Fruit fly (Drosophila melanogaster): ENCODE results near the gene CG3819.
A peak's percentile ranks its signal among the peaks of the same experiment; 100 is the strongest.

CG3819 gene

dm6 chr3L:18901411-18901810 is 20.5 kb downstream of the CG3819 start, which contains the start of the genes arx and CG6843 (continued):
- TF ChIP-seq BEAF-32 (GFP tag; optimal IDR thresholded peaks at IDR 0.05) (peak; percentile 93), CG3163 (GFP tag; optimal IDR thresholded peaks at IDR 0.05) (no peak), bcd (GFP tag; optimal IDR thresholded peaks at IDR 0.05) (no peak), CG1233 (GFP tag; optimal IDR thresholded peaks at IDR 0.05) (no peak), stwl (tag; optimal IDR thresholded peaks at IDR 0.05) (peak; percentile 87), salm (tag; optimal IDR thresholded peaks at IDR 0.05) (no peak), CG18764 (GFP tag; optimal IDR thresholded peaks at IDR 0.05) (no peak), dpn (GFP tag; optimal IDR thresholded peaks at IDR 0.05) (no peak), CG3847 (GFP tag; IDR thresholded peaks at IDR 0.05) (peak; percentile 52; the same call in 1 of the 2 replicates), CG12391 (tag; optimal IDR thresholded peaks at IDR 0.05) (peak; percentile 22), kah (GFP tag; optimal IDR thresholded peaks at IDR 0.05) (no peak), peb (GFP tag; IDR thresholded peaks at IDR 0.05) (no peak), psq (GFP tag; optimal IDR thresholded peaks at IDR 0.05) (peak; percentile 39), Vsx1 (GFP tag; optimal IDR thresholded peaks at IDR 0.05) (no peak), row (GFP tag; IDR thresholded peaks at IDR 0.05) (peak; percentile 17; the same call in 1 of the 3 replicates), ftz-f1 (GFP tag; optimal IDR thresholded peaks at IDR 0.05) (no peak), sd (tag; optimal IDR thresholded peaks at IDR 0.05) (no peak), br (optimal IDR thresholded peaks at IDR 0.05) (no peak), MBD-R2 (GFP tag; IDR thresholded peaks at IDR 0.05) (peak; percentile 84), CG1603 (tag; optimal IDR thresholded peaks at IDR 0.05) (peak; percentile 73), tx (GFP tag; optimal IDR thresholded peaks at IDR 0.05) (no peak), HLH4C (GFP tag; IDR thresholded peaks at IDR 0.05; ENCODE audit: partially characterized antibody) (peak; percentile 83), gsb (GFP tag; IDR thresholded peaks at IDR 0.05) (no peak), trh (GFP tag; optimal IDR thresholded peaks at IDR 0.05) (no peak), CHES-1-like (GFP tag; optimal IDR thresholded peaks at IDR 0.05) (peak; percentile 40), Bdp1 (GFP tag; optimal IDR thresholded peaks at IDR 0.05) (no peak), CG30020 (tag; optimal IDR thresholded peaks at IDR 0.05) (peak; percentile 53), sqz (GFP tag; optimal IDR thresholded peaks at IDR 0.05) (no peak), knrl (GFP tag; IDR thresholded peaks at IDR 0.05; ENCODE audit: partially characterized antibody) (peak; percentile 91), CG15269 (tag; optimal IDR thresholded peaks at IDR 0.05) (no peak), Hr51 (GFP tag; optimal IDR thresholded peaks at IDR 0.05) (no peak), nmo (GFP tag; optimal IDR thresholded peaks at IDR 0.05) (peak; percentile 16), Xbp1 (GFP tag; optimal IDR thresholded peaks at IDR 0.05) (no peak), Dfd (GFP tag; optimal IDR thresholded peaks at IDR 0.05) (no peak), CG6813 (GFP tag; optimal IDR thresholded peaks at IDR 0.05) (no peak), CG14860 (GFP tag; IDR thresholded peaks at IDR 0.05; ENCODE audit: partially characterized antibody) (peak; percentile 79), hb (GFP tag; IDR thresholded peaks at IDR 0.05; ENCODE audit: partially characterized antibody) (peak; percentile 79), chn (GFP tag; optimal IDR thresholded peaks at IDR 0.05) (no peak), CG7928 (GFP tag; optimal IDR thresholded peaks at IDR 0.05) (peak; percentile 9), pb (GFP tag; optimal IDR thresholded peaks at IDR 0.05) (no peak), Awh (GFP tag; IDR thresholded peaks at IDR 0.05) (no peak), Opbp (GFP tag; IDR thresholded peaks at IDR 0.05; ENCODE audit: partially characterized antibody) (peak; percentile 95), CG8924 (tag; optimal IDR thresholded peaks at IDR 0.05) (no peak), CG4617 (GFP tag; optimal IDR thresholded peaks at IDR 0.05; ENCODE audit: borderline replicate concordance) (peak; percentile 90), CG2120 (GFP tag; optimal IDR thresholded peaks at IDR 0.05) (peak; percentile 19), Nf-YB (GFP tag; optimal IDR thresholded peaks at IDR 0.05) (no peak), Dbx (GFP tag; IDR thresholded peaks at IDR 0.05) (no peak), nerfin-2 (GFP tag; IDR thresholded peaks at IDR 0.05; ENCODE audit: partially characterized antibody) (peak; percentile 88), CG11456 (GFP tag; IDR thresholded peaks at IDR 0.05) (no peak), CG8765 (GFP tag; IDR thresholded peaks at IDR 0.05) (no peak), CG16813 (GFP tag; IDR thresholded peaks at IDR 0.05; ENCODE audit: partially characterized antibody) (peak; percentile 91)

Measured in whole organism, embryonic.